Worm (Caenorhabditis elegans): ENCODE data around the gene ctsa-3.1.

The ctsa-3.1 gene

ce11 chrII:7200051-7200599 lies 32.5 kb upstream of the ctsa-3.1 start, which contains the start of gene pcrg-1:
Gene pcrg-1 (plus strand): TSS chrII:7200549.
- TF ChIP-seq ztf-23 (GFP tag; IDR thresholded peaks at IDR 0.05) (peak; percentile 94), cog-1 (tag; optimal IDR thresholded peaks at IDR 0.05) (peak; percentile 74), ref-1 (GFP tag; conservative IDR thresholded peaks at IDR 0.05) (peak; percentile 82), tab-1 (GFP tag; IDR thresholded peaks at IDR 0.05) (peak; percentile 96), T22C8.4 (GFP tag; IDR thresholded peaks at IDR 0.05) (peak; percentile 92), flt-1 (GFP tag; IDR thresholded peaks at IDR 0.05) (peak; percentile 95), ztf-29 (GFP tag; IDR thresholded peaks at IDR 0.05) (peak; percentile 85), med-1 (GFP tag; optimal IDR thresholded peaks at IDR 0.05; ENCODE audit: insufficient read depth) (peak; percentile 61), klf-2 (GFP tag; conservative IDR thresholded peaks at IDR 0.05) (peak; percentile 86)

ce11 chrII:7203110-7203509 lies 29.5 kb upstream of the ctsa-3.1 start, which contains the start of gene srd-56:
Gene srd-56 (minus strand): TSS chrII:7203210.
- TF ChIP-seq flt-1 (GFP tag; IDR thresholded peaks at IDR 0.05) (no peak), cog-1 (tag; optimal IDR thresholded peaks at IDR 0.05) (no peak), med-1 (GFP tag; optimal IDR thresholded peaks at IDR 0.05; ENCODE audit: insufficient read depth) (no peak), ref-1 (GFP tag; conservative IDR thresholded peaks at IDR 0.05) (no peak), ztf-29 (GFP tag; IDR thresholded peaks at IDR 0.05) (no peak), ztf-23 (GFP tag; IDR thresholded peaks at IDR 0.05) (no peak), klf-2 (GFP tag; conservative IDR thresholded peaks at IDR 0.05) (no peak), T22C8.4 (GFP tag; IDR thresholded peaks at IDR 0.05) (no peak), tab-1 (GFP tag; IDR thresholded peaks at IDR 0.05) (no peak)

- TF ChIP-seq flt-1 (GFP tag; IDR thresholded peaks at IDR 0.05): no peak
Observed at ce11 chrII:7204951-7205350, 27.7 kb upstream of the ctsa-3.1 start, which contains the start of gene srd-58. Gene srd-58 (minus strand): TSS chrII:7205051.

DNA sequence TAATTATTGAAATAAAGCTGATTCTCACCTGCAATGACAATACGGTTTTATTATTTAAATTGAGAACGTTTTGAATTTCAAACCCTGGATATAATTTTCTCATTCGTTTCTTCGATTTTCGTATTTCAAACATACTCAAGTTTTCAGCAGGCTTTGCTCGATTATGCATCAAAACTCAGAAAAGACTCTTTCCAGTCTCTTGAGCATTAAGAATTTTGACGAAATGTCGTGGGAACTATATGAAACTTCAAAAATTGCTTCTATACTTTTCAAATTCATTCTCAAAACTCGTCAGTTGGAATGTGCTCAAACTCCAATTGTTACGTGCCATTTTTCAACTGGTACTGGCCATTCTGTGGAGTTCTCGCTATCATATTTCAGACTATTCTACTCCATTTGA lies 27.3 kb upstream of the ctsa-3.1 start, which contains the start of gene srd-59:
TSS of gene srd-59 (plus strand) at position 301 of the 400 bp plus-strand sequence.
- TF ChIP-seq ztf-29 (GFP tag; IDR thresholded peaks at IDR 0.05): no peak
- no peak for TF ChIP-seq ref-1 (GFP tag; conservative IDR thresholded peaks at IDR 0.05)
- TF ChIP-seq klf-2 (GFP tag; conservative IDR thresholded peaks at IDR 0.05): no peak
- no peak for TF ChIP-seq tab-1 (GFP tag; IDR thresholded peaks at IDR 0.05)
- no peak for TF ChIP-seq flt-1 (GFP tag; IDR thresholded peaks at IDR 0.05)
- TF ChIP-seq ztf-23 (GFP tag; IDR thresholded peaks at IDR 0.05): no peak
- TF ChIP-seq T22C8.4 (GFP tag; IDR thresholded peaks at IDR 0.05): no peak
- TF ChIP-seq med-1 (GFP tag; optimal IDR thresholded peaks at IDR 0.05; ENCODE audit: insufficient read depth): no peak
- TF ChIP-seq cog-1 (tag; optimal IDR thresholded peaks at IDR 0.05): no peak

ce11 chrII:7207649-7208048 lies 25.0 kb upstream of the ctsa-3.1 start:
- TF ChIP-seq cog-1 (tag; optimal IDR thresholded peaks at IDR 0.05) (no peak), ztf-23 (GFP tag; IDR thresholded peaks at IDR 0.05) (no peak), flt-1 (GFP tag; IDR thresholded peaks at IDR 0.05) (no peak), ref-1 (GFP tag; conservative IDR thresholded peaks at IDR 0.05) (no peak), klf-2 (GFP tag; conservative IDR thresholded peaks at IDR 0.05) (no peak), ztf-29 (GFP tag; IDR thresholded peaks at IDR 0.05) (no peak), med-1 (GFP tag; optimal IDR thresholded peaks at IDR 0.05; ENCODE audit: insufficient read depth) (no peak), tab-1 (GFP tag; IDR thresholded peaks at IDR 0.05) (no peak), T22C8.4 (GFP tag; IDR thresholded peaks at IDR 0.05) (no peak)

ce11 chrII:7208184-7208583 lies 24.5 kb upstream of the ctsa-3.1 start, which contains the start of gene dhs-7:
Gene dhs-7 (minus strand): TSS chrII:7208460.
- no peak for TF ChIP-seq tab-1 (GFP tag; IDR thresholded peaks at IDR 0.05)
- no peak for TF ChIP-seq klf-2 (GFP tag; conservative IDR thresholded peaks at IDR 0.05)
- TF ChIP-seq flt-1 (GFP tag; IDR thresholded peaks at IDR 0.05): no peak
- TF ChIP-seq cog-1 (tag; optimal IDR thresholded peaks at IDR 0.05): no peak
- TF ChIP-seq ztf-23 (GFP tag; IDR thresholded peaks at IDR 0.05): no peak
- TF ChIP-seq ref-1 (GFP tag; conservative IDR thresholded peaks at IDR 0.05): no peak
- no peak for TF ChIP-seq ztf-29 (GFP tag; IDR thresholded peaks at IDR 0.05)
- TF ChIP-seq T22C8.4 (GFP tag; IDR thresholded peaks at IDR 0.05): no peak
- TF ChIP-seq med-1 (GFP tag; optimal IDR thresholded peaks at IDR 0.05; ENCODE audit: insufficient read depth): no peak

- no peak for TF ChIP-seq ztf-29 (GFP tag; IDR thresholded peaks at IDR 0.05)
- TF ChIP-seq ref-1 (GFP tag; conservative IDR thresholded peaks at IDR 0.05): no peak
- TF ChIP-seq ztf-23 (GFP tag; IDR thresholded peaks at IDR 0.05): no peak
- TF ChIP-seq klf-2 (GFP tag; conservative IDR thresholded peaks at IDR 0.05): no peak
- no peak for TF ChIP-seq tab-1 (GFP tag; IDR thresholded peaks at IDR 0.05)
- no peak for TF ChIP-seq T22C8.4 (GFP tag; IDR thresholded peaks at IDR 0.05)
- no peak for TF ChIP-seq med-1 (GFP tag; optimal IDR thresholded peaks at IDR 0.05; ENCODE audit: insufficient read depth)
- no peak for TF ChIP-seq cog-1 (tag; optimal IDR thresholded peaks at IDR 0.05)
- no peak for TF ChIP-seq flt-1 (GFP tag; IDR thresholded peaks at IDR 0.05)
Observed at ce11 chrII:7210187-7210586, 22.5 kb upstream of the ctsa-3.1 start, which contains the start of gene E04F6.15. Gene E04F6.15 (minus strand): TSS chrII:7210287.

ce11 chrII:7211280-7211679 lies 21.4 kb upstream of the ctsa-3.1 start, which contains the start of gene E04F6.8:
Gene E04F6.8 (minus strand): TSS chrII:7211380.
- TF ChIP-seq klf-2 (GFP tag; conservative IDR thresholded peaks at IDR 0.05): no peak
- no peak for TF ChIP-seq T22C8.4 (GFP tag; IDR thresholded peaks at IDR 0.05)
- no peak for TF ChIP-seq tab-1 (GFP tag; IDR thresholded peaks at IDR 0.05)
- TF ChIP-seq med-1 (GFP tag; optimal IDR thresholded peaks at IDR 0.05; ENCODE audit: insufficient read depth): no peak
- no peak for TF ChIP-seq flt-1 (GFP tag; IDR thresholded peaks at IDR 0.05)
- no peak for TF ChIP-seq ztf-23 (GFP tag; IDR thresholded peaks at IDR 0.05)
- no peak for TF ChIP-seq ref-1 (GFP tag; conservative IDR thresholded peaks at IDR 0.05)
- TF ChIP-seq ztf-29 (GFP tag; IDR thresholded peaks at IDR 0.05): no peak
- TF ChIP-seq cog-1 (tag; optimal IDR thresholded peaks at IDR 0.05): no peak

DNA sequence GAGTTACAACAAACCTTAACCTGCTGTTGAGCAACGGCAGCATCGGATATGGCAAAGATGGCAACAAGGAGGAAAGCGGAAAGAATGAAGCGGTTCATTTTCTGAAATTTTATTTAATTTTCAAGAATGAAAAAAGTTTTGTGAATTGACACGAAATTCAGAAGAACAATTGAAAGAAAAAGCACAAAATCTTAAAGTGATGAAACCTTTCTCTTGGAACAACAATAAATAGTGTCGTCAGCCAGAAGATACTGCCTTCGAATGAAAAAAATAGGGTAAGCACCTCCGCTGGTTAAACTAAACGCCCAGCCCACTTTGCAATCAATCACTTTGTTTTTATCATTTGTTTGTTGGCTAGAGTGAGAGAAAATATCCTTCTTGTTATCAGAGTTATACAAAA lies 20.6 kb upstream of the ctsa-3.1 start, which contains the start of gene E04F6.9:
TSS of gene E04F6.9 (minus strand) at position 101 of the 400 bp plus-strand sequence.
- TF ChIP-seq med-1 (GFP tag; optimal IDR thresholded peaks at IDR 0.05; ENCODE audit: insufficient read depth): no peak
- TF ChIP-seq flt-1 (GFP tag; IDR thresholded peaks at IDR 0.05): no peak
- TF ChIP-seq cog-1 (tag; optimal IDR thresholded peaks at IDR 0.05): no peak
- TF ChIP-seq ref-1 (GFP tag; conservative IDR thresholded peaks at IDR 0.05): no peak
- TF ChIP-seq klf-2 (GFP tag; conservative IDR thresholded peaks at IDR 0.05): no peak
- TF ChIP-seq T22C8.4 (GFP tag; IDR thresholded peaks at IDR 0.05): no peak
- TF ChIP-seq ztf-29 (GFP tag; IDR thresholded peaks at IDR 0.05): no peak
- TF ChIP-seq ztf-23 (GFP tag; IDR thresholded peaks at IDR 0.05): no peak
- no peak for TF ChIP-seq tab-1 (GFP tag; IDR thresholded peaks at IDR 0.05)
